Fruit fly (Drosophila melanogaster) whole organism: ENCODE measurements around the gene Sirt4.

Experiments used
- CG8478 ChIP-seq: fragments of >200 bp; optimal IDR thresholded peaks from 2 replicates; lab custom pipeline; 2018; ENCODE audit warnings: inconsistent platforms
- Dll ChIP-seq: fragments of >200 bp; optimal IDR thresholded peaks from 2 replicates; lab custom pipeline; 2017
- EcR ChIP-seq, 2 experiments: fragments of >200 bp; optimal IDR thresholded peaks; 2 replicates each; lab custom pipeline; 2017; ENCODE audit warnings: missing biosample characterization in 2 of 2, missing genetic modification characterization in 2 of 2, missing genetic modification reagents in 2 of 2
- pan ChIP-seq: fragments of >200 bp; optimal IDR thresholded peaks from 2 replicates; lab custom pipeline; 2017
- psq ChIP-seq: fragments of >200 bp; optimal IDR thresholded peaks from 2 replicates; lab custom pipeline; 2017
- usp ChIP-seq: fragments of >200 bp; optimal IDR thresholded peaks from 2 replicates; lab custom pipeline; 2017; ENCODE audit warnings: missing biosample characterization, missing genetic modification characterization, mixed read lengths

Gene Sirt4

dm6 chrX:5690216-5690523, 24.4 kb upstream of the Sirt4 start:
- TF ChIP-seq Dll (lab: Kevin White, UChicago), result no peak
- TF ChIP-seq CG8478 (lab: Kevin White, UChicago), result no peak
- no peak for TF ChIP-seq EcR (GFP tag; optimal IDR thresholded peaks at IDR 0.05; lab: Kevin White, UChicago)
- no peak for TF ChIP-seq usp (GFP tag; lab: Kevin White, UChicago)
- no peak for TF ChIP-seq psq (lab: Kevin White, UChicago)
- no peak for TF ChIP-seq pan (lab: Kevin White, UChicago)

dm6 chrX:5689417-5690215, 23.9 kb upstream of the Sirt4 start, which contains the start of the genes PGAP1 and cv:
TSS of gene PGAP1 (minus strand) at chrX:5689473.
TSS of gene cv (plus strand) at chrX:5690002.
- TF ChIP-seq CG8478 (lab: Kevin White, UChicago) (no peak), Dll (lab: Kevin White, UChicago) (no peak), pan (lab: Kevin White, UChicago) (no peak), EcR (GFP tag; optimal IDR thresholded peaks at IDR 0.05; lab: Kevin White, UChicago) (no peak), psq (lab: Kevin White, UChicago) (no peak), usp (GFP tag; lab: Kevin White, UChicago) (no peak)

DNA sequence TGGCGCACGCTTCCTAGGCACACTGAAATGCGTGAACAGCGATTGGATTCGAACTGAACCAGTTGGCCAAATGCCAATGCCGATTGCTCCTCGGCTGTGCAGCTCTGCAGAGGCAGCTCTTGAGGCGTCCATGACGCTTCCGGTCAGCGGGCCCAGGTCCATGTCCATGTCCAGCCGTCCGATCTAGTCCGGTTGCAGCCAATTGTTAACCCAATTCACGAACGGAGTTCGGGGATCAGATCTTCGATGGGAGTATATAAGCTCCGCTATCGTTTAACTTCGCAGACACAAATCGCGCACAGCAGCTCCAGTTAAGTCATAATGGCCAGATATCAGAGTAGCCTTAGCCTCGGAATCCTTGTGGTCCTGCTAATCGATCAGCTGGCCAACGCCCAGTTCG, 17.2 kb upstream of the Sirt4 start, which contains the start of gene CG42449:
TSS of gene CG42449 (plus strand) at position 301 of the 400 bp plus-strand sequence.
- TF ChIP-seq pan (lab: Kevin White, UChicago), result no peak
- TF ChIP-seq EcR (GFP tag; optimal IDR thresholded peaks at IDR 0.05; lab: Kevin White, UChicago), result no peak
- no peak for TF ChIP-seq Dll (lab: Kevin White, UChicago)
- no peak for TF ChIP-seq psq (lab: Kevin White, UChicago)
- TF ChIP-seq usp (GFP tag; lab: Kevin White, UChicago), result no peak
- TF ChIP-seq CG8478 (lab: Kevin White, UChicago), result no peak

dm6 chrX:5679933-5680667, 14.4 kb upstream of the Sirt4 start, which contains the start of the genes Tre1 and Gr5a:
TSS of gene Tre1 (minus strand) at chrX:5679977.
TSS of gene Gr5a (plus strand) at chrX:5680617.
- no peak for TF ChIP-seq CG8478 (lab: Kevin White, UChicago)
- no peak for TF ChIP-seq pan (lab: Kevin White, UChicago)
- TF ChIP-seq usp (GFP tag; lab: Kevin White, UChicago), result no peak
- TF ChIP-seq EcR (GFP tag; optimal IDR thresholded peaks at IDR 0.05; lab: Kevin White, UChicago), result no peak

dm6 chrX:5679079-5679932, 13.6 kb upstream of the Sirt4 start:
- TF ChIP-seq usp (GFP tag; lab: Kevin White, UChicago), result no peak
- TF ChIP-seq CG8478 (lab: Kevin White, UChicago), result no peak
- no peak for TF ChIP-seq EcR (GFP tag; optimal IDR thresholded peaks at IDR 0.05; lab: Kevin White, UChicago)
- TF ChIP-seq pan (lab: Kevin White, UChicago), result no peak
- TF ChIP-seq Dll (lab: Kevin White, UChicago), result no peak
- no peak for TF ChIP-seq psq (lab: Kevin White, UChicago)

- no peak for TF ChIP-seq pan (lab: Kevin White, UChicago)
- TF ChIP-seq Dll (lab: Kevin White, UChicago), result no peak
Measured at dm6 chrX:5678178-5678470, 12.4 kb upstream of the Sirt4 start.

DNA sequence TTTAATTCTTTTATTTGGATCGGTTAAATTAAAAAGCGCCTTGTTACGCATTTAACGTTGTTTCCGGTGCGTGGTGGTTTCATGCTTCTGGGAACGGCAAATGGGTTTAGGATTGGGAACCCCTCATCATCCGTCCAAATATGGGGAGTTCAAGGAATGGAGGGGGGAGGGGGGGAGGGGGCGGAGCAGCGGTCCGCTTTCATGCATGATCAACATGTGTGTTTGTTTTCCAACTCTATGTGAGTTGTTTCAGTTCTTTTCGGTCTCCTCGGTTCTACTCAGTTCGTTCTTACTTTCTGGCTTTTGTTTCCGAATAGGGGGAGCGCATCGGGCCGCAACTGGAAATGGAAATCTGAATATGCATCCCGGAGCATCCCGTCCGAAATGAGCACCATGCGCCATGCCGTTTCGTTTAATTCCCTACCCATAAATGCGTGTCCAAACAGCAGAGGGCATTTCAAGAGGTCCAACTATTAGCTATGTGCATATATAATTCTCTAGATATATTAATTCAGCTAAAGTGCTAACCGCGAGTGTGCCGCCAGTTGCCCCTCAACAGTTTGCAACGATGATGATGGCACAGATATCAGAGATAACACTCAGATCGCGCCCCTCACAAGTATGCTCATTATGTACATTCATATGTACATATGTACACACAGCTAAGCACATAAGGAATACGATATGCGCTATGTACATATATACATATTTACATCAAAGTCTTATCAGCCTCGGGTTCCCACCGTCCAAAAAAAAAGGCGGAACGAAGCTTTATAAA, 11.8 kb upstream of the Sirt4 start:
- no peak for TF ChIP-seq Dll (lab: Kevin White, UChicago)
- no peak for TF ChIP-seq EcR (GFP tag; optimal IDR thresholded peaks at IDR 0.05; lab: Kevin White, UChicago)
- TF ChIP-seq CG8478 (lab: Kevin White, UChicago), result no peak
- TF ChIP-seq usp (GFP tag; lab: Kevin White, UChicago), result no peak
- TF ChIP-seq psq (lab: Kevin White, UChicago), result no peak
- no peak for TF ChIP-seq pan (lab: Kevin White, UChicago)

DNA sequence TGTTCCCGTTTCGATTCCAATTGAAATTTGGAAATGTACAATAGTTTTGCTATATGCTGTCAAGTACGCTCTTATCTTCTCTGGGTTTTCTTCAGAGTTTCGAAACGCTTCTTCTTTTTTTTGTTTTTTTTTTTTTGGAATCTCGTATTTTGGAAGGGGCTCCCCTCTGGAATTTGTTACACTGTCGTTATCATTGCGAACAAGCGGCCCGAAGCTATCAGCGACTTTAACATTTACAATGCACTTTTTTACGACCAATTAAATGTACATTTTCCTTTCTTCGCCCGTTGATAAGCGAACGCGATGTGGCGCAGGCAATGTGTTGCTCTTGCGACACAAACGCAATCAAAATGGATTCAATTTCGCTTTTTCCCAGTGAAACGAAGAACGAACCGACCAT, 11.1 kb upstream of the Sirt4 start:
- no peak for TF ChIP-seq CG8478 (lab: Kevin White, UChicago)
- TF ChIP-seq psq (lab: Kevin White, UChicago), result no peak
- no peak for TF ChIP-seq usp (GFP tag; lab: Kevin White, UChicago)
- TF ChIP-seq pan (lab: Kevin White, UChicago), result no peak
- no peak for TF ChIP-seq EcR (GFP tag; optimal IDR thresholded peaks at IDR 0.05; lab: Kevin White, UChicago)
- no peak for TF ChIP-seq Dll (lab: Kevin White, UChicago)

dm6 chrX:5672243-5673051, 6.7 kb upstream of the Sirt4 start, which contains the start of gene RpL35:
TSS of gene RpL35 (plus strand) at chrX:5672401.
- TF ChIP-seq usp (GFP tag; lab: Kevin White, UChicago) (no peak), pan (lab: Kevin White, UChicago) (no peak), EcR (GFP tag; optimal IDR thresholded peaks at IDR 0.05; lab: Kevin White, UChicago) (no peak), Dll (lab: Kevin White, UChicago) (no peak), CG8478 (lab: Kevin White, UChicago) (no peak), psq (lab: Kevin White, UChicago) (no peak)
